Fruit fly (Drosophila melanogaster) whole organism, embryonic: ENCODE measurements around the gene dnc.

ENCODE experiments used
- Adf1 ChIP-seq: fragments of 200-800 bp; sonication (Bioruptor generic); IDR thresholded peaks from 2 replicates; pipeline ENCODE4 v1.3.6; 2022; ENCODE audit warnings: missing biosample characterization, missing genetic modification characterization
- CG11504 ChIP-seq: fragments of 200-800 bp; sonication (Bioruptor generic); optimal IDR thresholded peaks from 3 replicates; lab custom pipeline; 2019; ENCODE audit warnings: missing biosample characterization, mild to moderate bottlenecking, missing genetic modification characterization, moderate library complexity
- CG12071 ChIP-seq: fragments of 200-800 bp; sonication (Bioruptor generic); optimal IDR thresholded peaks from 3 replicates; lab custom pipeline; 2018; ENCODE audit warnings: missing biosample characterization, mild to moderate bottlenecking, missing genetic modification characterization
- CG14014 ChIP-seq: fragments of 200-800 bp; sonication (Bioruptor generic); IDR thresholded peaks from 2 replicates; pipeline ENCODE4 v1.3.6; 2022; ENCODE audit warnings: missing biosample characterization, missing genetic modification characterization
- CG15514 ChIP-seq: fragments of 200-800 bp; sonication (Bioruptor generic); optimal IDR thresholded peaks from 3 replicates; lab custom pipeline; 2017; ENCODE audit warnings: missing biosample characterization, missing genetic modification characterization, mild to moderate bottlenecking, moderate library complexity, missing genetic modification reagents
- CG15601 ChIP-seq: fragments of 200-800 bp; sonication (Bioruptor generic); optimal IDR thresholded peaks from 3 replicates; lab custom pipeline; 2019; ENCODE audit warnings: missing biosample characterization, mild to moderate bottlenecking, missing genetic modification characterization, moderate library complexity
- CG18011 ChIP-seq: fragments of 200-800 bp; sonication (Bioruptor generic); optimal IDR thresholded peaks from 2 replicates; lab custom pipeline; 2017; ENCODE audit warnings: missing biosample characterization, missing genetic modification characterization, mild to moderate bottlenecking, moderate library complexity, missing genotype
- CG30403 ChIP-seq: fragments of 200-800 bp; sonication (Bioruptor generic); optimal IDR thresholded peaks from 3 replicates; lab custom pipeline; 2016; ENCODE audit warnings: missing biosample characterization, missing genetic modification characterization
- CG34224 ChIP-seq: fragments of 200-800 bp; sonication (Bioruptor generic); IDR thresholded peaks from 3 replicates; pipeline ENCODE4 v1.3.6; 2022; ENCODE audit warnings: missing biosample characterization, missing genetic modification characterization; ENCODE audit not compliant: partially characterized antibody
- CG8290 ChIP-seq, 3 experiments: fragments of 200-800 bp; sonication (Bioruptor generic); optimal IDR thresholded peaks; 2 replicates each; lab custom pipeline; 2016 to 2019; ENCODE audit warnings: missing biosample characterization in 3 of 3, missing genetic modification characterization in 3 of 3, mild to moderate bottlenecking in 2 of 3, moderate library complexity in 1 of 3
- CG8359 ChIP-seq: fragments of 200-800 bp; sonication (Bioruptor generic); optimal IDR thresholded peaks from 2 replicates; lab custom pipeline; 2017; ENCODE audit warnings: missing biosample characterization, mild to moderate bottlenecking, missing genetic modification characterization, borderline replicate concordance
- D19B ChIP-seq: fragments of 200-800 bp; sonication (Bioruptor generic); optimal IDR thresholded peaks from 2 replicates; lab custom pipeline; 2017; ENCODE audit warnings: missing biosample characterization, mild to moderate bottlenecking, missing genetic modification characterization
- Drgx ChIP-seq: fragments of 200-800 bp; sonication (Bioruptor generic); IDR thresholded peaks from 2 replicates; pipeline ENCODE4 v1.3.6; 2022; ENCODE audit warnings: missing biosample characterization, missing genetic modification characterization
- GATAe ChIP-seq: fragments of 200-800 bp; sonication (Bioruptor generic); conservative IDR thresholded peaks from 2 replicates; pipeline ENCODE4 v1.3.6; 2022; ENCODE audit warnings: missing biosample characterization, missing genetic modification characterization
- H2.0 ChIP-seq: fragments of 200-800 bp; sonication (Bioruptor generic); IDR thresholded peaks from 2 replicates; pipeline ENCODE4 v1.3.6; 2022; ENCODE audit warnings: missing biosample characterization, missing genetic modification characterization
- Kr ChIP-seq: fragments of 200-800 bp; sonication (Bioruptor generic); optimal IDR thresholded peaks from 2 replicates; lab custom pipeline; 2017; ENCODE audit warnings: missing biosample characterization, mild to moderate bottlenecking, missing genetic modification characterization
- Lim3 ChIP-seq: fragments of 200-800 bp; sonication (Bioruptor generic); IDR thresholded peaks from 2 replicates; pipeline ENCODE4 v1.3.6; 2022; ENCODE audit warnings: missing biosample characterization, missing genetic modification characterization
- Oaz ChIP-seq: fragments of 200-800 bp; sonication (Bioruptor generic); IDR thresholded peaks from 2 replicates; pipeline ENCODE4 v1.3.6; 2022; ENCODE audit warnings: missing biosample characterization, missing genetic modification characterization
- Poxn ChIP-seq: fragments of 200-800 bp; sonication (Bioruptor generic); IDR thresholded peaks from 2 replicates; pipeline ENCODE4 v1.3.6; 2022; ENCODE audit warnings: missing biosample characterization, missing genetic modification characterization
- Ptx1 ChIP-seq: fragments of 200-800 bp; sonication (Bioruptor generic); IDR thresholded peaks from 2 replicates; pipeline ENCODE4 v1.3.6; 2022; ENCODE audit warnings: missing biosample characterization, missing genetic modification characterization
- YL-1 ChIP-seq: fragments of 200-800 bp; sonication (Bioruptor generic); optimal IDR thresholded peaks from 3 replicates; lab custom pipeline; 2017; ENCODE audit warnings: missing biosample characterization, mild to moderate bottlenecking, missing genetic modification characterization
- amos ChIP-seq: fragments of 200-800 bp; sonication (Bioruptor generic); IDR thresholded peaks from 2 replicates; pipeline ENCODE4 v1.3.6; 2022; ENCODE audit warnings: missing biosample characterization, missing genetic modification characterization; ENCODE audit not compliant: partially characterized antibody
- ap ChIP-seq: fragments of 200-800 bp; sonication (Bioruptor generic); IDR thresholded peaks from 2 replicates; pipeline ENCODE4 v1.3.6; 2022; ENCODE audit warnings: missing biosample characterization, missing genetic modification characterization
- bigmax ChIP-seq: fragments of 200-800 bp; sonication (Bioruptor generic); optimal IDR thresholded peaks from 2 replicates; lab custom pipeline; 2018; ENCODE audit warnings: missing biosample characterization, mild to moderate bottlenecking, missing genetic modification characterization
- bsh ChIP-seq, 2 experiments: fragments of 200-800 bp; sonication (Bioruptor generic); optimal IDR thresholded peaks; 2 replicates each; lab custom pipeline; 2017 to 2018; ENCODE audit warnings: mild to moderate bottlenecking in 2 of 2, missing biosample characterization in 2 of 2, missing genetic modification characterization in 2 of 2, moderate library complexity in 1 of 2
- cato ChIP-seq: fragments of 200-800 bp; sonication (Bioruptor generic); optimal IDR thresholded peaks from 2 replicates; lab custom pipeline; 2016; ENCODE audit warnings: missing biosample characterization, missing genetic modification characterization, borderline replicate concordance
- gem ChIP-seq: fragments of 200-800 bp; sonication (Bioruptor generic); optimal IDR thresholded peaks from 2 replicates; lab custom pipeline; 2019; ENCODE audit warnings: missing biosample characterization, mild to moderate bottlenecking, missing genetic modification characterization, moderate library complexity
- gt ChIP-seq: fragments of 200-800 bp; sonication (Bioruptor generic); IDR thresholded peaks from 2 replicates; pipeline ENCODE4 v1.3.6; 2022; ENCODE audit warnings: missing biosample characterization, missing genetic modification characterization
- hkb ChIP-seq, 2 experiments: fragments of 200-800 bp in 1 of 2; fragments of >200 bp in 1 of 2; sonication (Bioruptor generic) in 1 of 2; IDR thresholded peaks in 1 of 2; optimal IDR thresholded peaks in 1 of 2; 2 replicates each; pipeline versions ENCODE4 v1.3.6 to Lab custom; 2017 to 2022; ENCODE audit warnings: missing biosample characterization in 1 of 2, missing genetic modification characterization in 1 of 2
- lbe ChIP-seq: fragments of 200-800 bp; sonication (Bioruptor generic); optimal IDR thresholded peaks from 2 replicates; lab custom pipeline; 2016; ENCODE audit warnings: missing biosample characterization, mild to moderate bottlenecking, missing genetic modification characterization
- nerfin-1 ChIP-seq: fragments of 200-800 bp; sonication (Bioruptor generic); optimal IDR thresholded peaks from 3 replicates; lab custom pipeline; 2019; ENCODE audit warnings: missing biosample characterization, mild to moderate bottlenecking, missing genetic modification characterization, moderate library complexity
- nom ChIP-seq: fragments of 200-800 bp; sonication (Bioruptor generic); optimal IDR thresholded peaks from 2 replicates; lab custom pipeline; 2017; ENCODE audit warnings: missing biosample characterization, missing genetic modification characterization, mild to moderate bottlenecking, moderate library complexity, missing genetic modification reagents
- pan ChIP-seq, 4 experiments: fragments of >200 bp in 3 of 4; fragments of 200-800 bp in 1 of 4; sonication (Bioruptor generic) in 1 of 4; optimal IDR thresholded peaks in 3 of 4; IDR thresholded peaks in 1 of 4; 2 replicates each; pipeline versions ENCODE4 v1.3.6 to Lab custom; 2017 to 2022; ENCODE audit warnings: missing biosample characterization in 2 of 4, missing genetic modification characterization in 2 of 4, mixed read lengths in 1 of 4
- prd ChIP-seq, 3 experiments: fragments of >200 bp in 2 of 3; fragments of 200-800 bp in 1 of 3; sonication (Bioruptor generic) in 1 of 3; optimal IDR thresholded peaks in 2 of 3; IDR thresholded peaks in 1 of 3; 2 replicates in 2 of 3; 3 replicates in 1 of 3; pipeline versions ENCODE4 v1.3.6 to Lab custom; 2017 to 2022; ENCODE audit warnings: missing biosample characterization in 1 of 3, missing genetic modification characterization in 1 of 3
- ro ChIP-seq: fragments of 200-800 bp; sonication (Bioruptor generic); IDR thresholded peaks from 2 replicates; pipeline ENCODE4 v1.3.6; 2022; ENCODE audit warnings: missing biosample characterization, missing genetic modification characterization
- row ChIP-seq: fragments of 200-800 bp; sonication (Bioruptor generic); IDR thresholded peaks from 3 replicates; pipeline ENCODE4 v1.3.6; 2022; ENCODE audit warnings: missing biosample characterization, missing genetic modification characterization
- slou ChIP-seq: fragments of 200-800 bp; sonication (Bioruptor generic); optimal IDR thresholded peaks from 3 replicates; lab custom pipeline; 2016; ENCODE audit warnings: missing biosample characterization, missing genetic modification characterization
- toy ChIP-seq: fragments of 200-800 bp; sonication (Bioruptor generic); IDR thresholded peaks from 2 replicates; pipeline ENCODE4 v1.3.6; 2022; ENCODE audit warnings: missing biosample characterization, missing genetic modification characterization
- vnd ChIP-seq: fragments of 200-800 bp; sonication (Bioruptor generic); IDR thresholded peaks from 3 replicates; pipeline ENCODE4 v1.3.6; 2022; ENCODE audit warnings: missing biosample characterization, missing genetic modification characterization; ENCODE audit not compliant: partially characterized antibody
- zfh1 ChIP-seq: fragments of 200-800 bp; sonication (Bioruptor generic); IDR thresholded peaks from 3 replicates; pipeline ENCODE4 v1.3.6; 2022; ENCODE audit warnings: missing biosample characterization, missing genetic modification characterization

dnc gene

dm6 chrX:3371267-3371824, 195.1 kb downstream of the dnc start (continued):
- TF ChIP-seq CG18011 (GFP tag; lab: Kevin White, UChicago) (peak; percentile 16), gt (GFP tag; lab: Robert Waterston, UW) (no peak), Poxn (GFP tag; lab: Robert Waterston, UW) (no peak), lbe (GFP tag; lab: Kevin White, UChicago) (peak; percentile 80), vnd (no peak), zfh1 (GFP tag; lab: Robert Waterston, UW) (no peak), Kr (GFP tag; lab: Kevin White, UChicago) (no peak), D19B (GFP tag; lab: Kevin White, UChicago) (peak; percentile 43), CG34224 (GFP tag; lab: Robert Waterston, UW) (no peak), Oaz (GFP tag; lab: Robert Waterston, UW) (no peak), bigmax (GFP tag; lab: Kevin White, UChicago) (no peak), ap (GFP tag; lab: Robert Waterston, UW) (no peak), CG14014 (GFP tag; lab: Robert Waterston, UW) (no peak), nom (peak; percentile 4), hkb (optimal IDR thresholded peaks at IDR 0.05; lab: Kevin White, UChicago) (no peak), hkb (GFP tag; IDR thresholded peaks at IDR 0.05; lab: Robert Waterston, UW) (0 out of 2 replicates have a peak, but pooled peaks have one; percentile 8), row (GFP tag; lab: Robert Waterston, UW) (peak; percentile 34; the same call in 1 of the 3 replicates), CG11504 (peak; percentile 33), CG8290 (GFP tag; optimal IDR thresholded peaks at IDR 0.05; lab: Kevin White, UChicago) (no peak), CG8290 (tag; optimal IDR thresholded peaks at IDR 0.05; lab: Kevin White, UChicago) (no peak), Lim3 (GFP tag; lab: Robert Waterston, UW) (no peak), ro (GFP tag; lab: Robert Waterston, UW) (no peak), GATAe (GFP tag; lab: Robert Waterston, UW) (no peak), Ptx1 (GFP tag; lab: Robert Waterston, UW) (0 out of 2 replicates have a peak, but pooled peaks have one; percentile 7), CG15514 (GFP tag; lab: Kevin White, UChicago) (peak; percentile 1), Drgx (GFP tag; lab: Robert Waterston, UW) (peak; percentile 83), gem (peak; percentile 12), CG12071 (GFP tag; lab: Kevin White, UChicago) (no peak), H2.0 (GFP tag; lab: Robert Waterston, UW) (0 out of 2 replicates have a peak, but pooled peaks have one; percentile 16), cato (GFP tag; lab: Kevin White, UChicago) (no peak), bsh (GFP tag; optimal IDR thresholded peaks at IDR 0.05; lab: Kevin White, UChicago) (peak in 1 of 2 experiments; percentile 35), CG30403 (peak; percentile 3), Adf1 (GFP tag; lab: Robert Waterston, UW) (no peak), prd (optimal IDR thresholded peaks at IDR 0.05; lab: Kevin White, UChicago) (no peak), prd (GFP tag; IDR thresholded peaks at IDR 0.05; lab: Robert Waterston, UW) (peak; percentile 43; the same call in 1 of the 3 replicates), nerfin-1 (tag; lab: Kevin White, UChicago) (no peak), YL-1 (GFP tag; lab: Kevin White, UChicago) (no peak), slou (GFP tag; lab: Kevin White, UChicago) (no peak), CG8359 (GFP tag; lab: Kevin White, UChicago) (no peak), pan (optimal IDR thresholded peaks at IDR 0.05; lab: Kevin White, UChicago) (no peak), pan (GFP tag; optimal IDR thresholded peaks at IDR 0.05 in 1 of 2, IDR thresholded peaks at IDR 0.05 in 1 of 2) (peak in 1 of 2 experiments; percentile 29), amos (GFP tag; lab: Robert Waterston, UW) (no peak), CG15601 (tag; lab: Kevin White, UChicago) (no peak), toy (GFP tag; lab: Robert Waterston, UW) (no peak)
